Worm (Caenorhabditis elegans) whole organism, late embryonic: ENCODE measurements around the gene lst-4.

Experiments
- C08G9.2 ChIP-seq: sonication (generic microtip); optimal IDR thresholded peaks from 2 replicates; lab custom pipeline; 2016; ENCODE audit warnings: mild to moderate bottlenecking, missing genetic modification characterization, moderate library complexity, missing compliant biosample characterization
- C38D4.7 ChIP-seq: fragments of 200-800 bp; sonication (Bioruptor generic); optimal IDR thresholded peaks from 2 replicates; lab custom pipeline; 2018; ENCODE audit warnings: mild to moderate bottlenecking, missing genetic modification characterization, moderate library complexity, missing compliant biosample characterization
- K09A11.1 ChIP-seq: sonication (generic microtip); optimal IDR thresholded peaks from 2 replicates; lab custom pipeline; 2017; ENCODE audit warnings: antibody characterized with exemption, mild to moderate bottlenecking, missing genetic modification characterization, missing compliant biosample characterization; ENCODE audit not compliant: insufficient read depth
- T23F11.4 ChIP-seq: fragments of 200-800 bp; sonication (Bioruptor generic); optimal IDR thresholded peaks from 2 replicates; lab custom pipeline; 2018; ENCODE audit warnings: mild to moderate bottlenecking, missing genetic modification characterization, missing compliant biosample characterization
- ahr-1 ChIP-seq: sonication (generic microtip); optimal IDR thresholded peaks from 2 replicates; lab custom pipeline; 2016; ENCODE audit warnings: missing genetic modification characterization, missing compliant biosample characterization
- ceh-14 ChIP-seq: sonication (generic microtip); optimal IDR thresholded peaks from 2 replicates; lab custom pipeline; 2016; ENCODE audit warnings: missing genotype, missing genetic modification characterization, missing compliant biosample characterization
- ceh-22 ChIP-seq: sonication (generic microtip); optimal IDR thresholded peaks from 2 replicates; lab custom pipeline; 2017; ENCODE audit warnings: missing biosample characterization, missing genetic modification characterization
- ceh-30 ChIP-seq: fragments of 150-350 bp; optimal IDR thresholded peaks from 2 replicates; lab custom pipeline; 2014; ENCODE audit warnings: missing biosample characterization, missing genetic modification characterization
- ceh-31 ChIP-seq: sonication (generic microtip); optimal IDR thresholded peaks from 2 replicates; lab custom pipeline; 2016; ENCODE audit warnings: missing genetic modification characterization, missing compliant biosample characterization
- ceh-6 ChIP-seq: fragments of 200-800 bp; sonication (Bioruptor generic); optimal IDR thresholded peaks from 2 replicates; lab custom pipeline; 2018; ENCODE audit warnings: mild to moderate bottlenecking, missing genetic modification characterization, missing compliant biosample characterization
- elt-2 ChIP-seq: sonication (generic microtip); optimal IDR thresholded peaks from 2 replicates; lab custom pipeline; 2016; ENCODE audit warnings: missing genetic modification reagents, missing genetic modification characterization, missing compliant biosample characterization
- elt-4 ChIP-seq: sonication (generic microtip); optimal IDR thresholded peaks from 2 replicates; lab custom pipeline; 2016; ENCODE audit warnings: missing genetic modification characterization, missing compliant biosample characterization
- ets-4 ChIP-seq: sonication (generic microtip); optimal IDR thresholded peaks from 2 replicates; lab custom pipeline; 2016; ENCODE audit warnings: missing genetic modification characterization, missing compliant biosample characterization
- eyg-1 ChIP-seq: sonication (generic microtip); optimal IDR thresholded peaks from 2 replicates; lab custom pipeline; 2016; ENCODE audit warnings: missing genotype, missing genetic modification characterization, missing compliant biosample characterization
- fkh-10 ChIP-seq: fragments of 150-350 bp; optimal IDR thresholded peaks from 2 replicates; lab custom pipeline; 2014; ENCODE audit warnings: missing biosample characterization, missing genetic modification reagents, missing genetic modification characterization
- gmeb-2 ChIP-seq: sonication (generic microtip); optimal IDR thresholded peaks from 2 replicates; lab custom pipeline; 2016; ENCODE audit warnings: missing genetic modification characterization, inconsistent platforms, missing compliant biosample characterization
- hlh-13 ChIP-seq: fragments of 200-800 bp; sonication (Bioruptor generic); optimal IDR thresholded peaks from 2 replicates; lab custom pipeline; 2018; ENCODE audit warnings: mild to moderate bottlenecking, missing genetic modification characterization, missing compliant biosample characterization
- hlh-15 ChIP-seq: sonication (generic microtip); optimal IDR thresholded peaks from 2 replicates; lab custom pipeline; 2016; ENCODE audit warnings: missing genetic modification characterization, missing compliant biosample characterization
- hlh-30 ChIP-seq: sonication (generic microtip); optimal IDR thresholded peaks from 2 replicates; lab custom pipeline; 2017; ENCODE audit warnings: antibody characterized with exemption, missing genetic modification characterization, missing compliant biosample characterization; ENCODE audit not compliant: insufficient read depth
- hlh-8 ChIP-seq: sonication (generic microtip); optimal IDR thresholded peaks from 2 replicates; lab custom pipeline; 2016; ENCODE audit warnings: missing genotype, missing genetic modification characterization, missing compliant biosample characterization
- lim-6 ChIP-seq: sonication (generic microtip); optimal IDR thresholded peaks from 2 replicates; lab custom pipeline; 2016; ENCODE audit warnings: missing genetic modification characterization, missing compliant biosample characterization
- lin-11 ChIP-seq: fragments of 200-800 bp; sonication (Bioruptor generic); optimal IDR thresholded peaks from 2 replicates; lab custom pipeline; 2018; ENCODE audit warnings: mild to moderate bottlenecking, missing genetic modification characterization, missing compliant biosample characterization
- madf-2 ChIP-seq: sonication (generic microtip); optimal IDR thresholded peaks from 2 replicates; lab custom pipeline; 2017; ENCODE audit warnings: missing genetic modification characterization, missing compliant biosample characterization
- mec-3 ChIP-seq: sonication (generic microtip); optimal IDR thresholded peaks from 2 replicates; lab custom pipeline; 2016; ENCODE audit warnings: borderline replicate concordance, missing genetic modification characterization, missing compliant biosample characterization
- nhr-11 ChIP-seq: fragments of 150-350 bp; optimal IDR thresholded peaks from 2 replicates; lab custom pipeline; 2014; ENCODE audit warnings: missing biosample characterization, missing genetic modification characterization
- npax-4 ChIP-seq: sonication (generic microtip); optimal IDR thresholded peaks from 2 replicates; lab custom pipeline; 2016; ENCODE audit warnings: missing genetic modification characterization, missing compliant biosample characterization
- pag-3 ChIP-seq: sonication (generic microtip); optimal IDR thresholded peaks from 2 replicates; lab custom pipeline; 2016; ENCODE audit warnings: missing compliant biosample characterization, missing genetic modification characterization, borderline replicate concordance
- pat-9 ChIP-seq: fragments of 200-800 bp; sonication (Bioruptor generic); optimal IDR thresholded peaks from 2 replicates; lab custom pipeline; 2018; ENCODE audit warnings: mild to moderate bottlenecking, missing genetic modification characterization, moderate library complexity, missing compliant biosample characterization
- pax-1 ChIP-seq: fragments of 150-350 bp; optimal IDR thresholded peaks from 2 replicates; lab custom pipeline; 2014; ENCODE audit warnings: missing biosample characterization, missing genetic modification characterization
- pha-2 ChIP-seq: sonication (generic microtip); optimal IDR thresholded peaks from 2 replicates; lab custom pipeline; 2017; ENCODE audit warnings: mild to moderate bottlenecking, missing genetic modification characterization, missing compliant biosample characterization
- pqm-1 ChIP-seq: sonication (generic microtip); optimal IDR thresholded peaks from 2 replicates; lab custom pipeline; 2016; ENCODE audit warnings: missing genetic modification characterization, missing compliant biosample characterization
- sdc-2 ChIP-seq: sonication (generic microtip); optimal IDR thresholded peaks from 2 replicates; lab custom pipeline; 2016; ENCODE audit warnings: missing genotype, missing genetic modification characterization, missing compliant biosample characterization
- tbx-2 ChIP-seq: sonication (generic microtip); optimal IDR thresholded peaks from 2 replicates; lab custom pipeline; 2016; ENCODE audit warnings: missing genetic modification characterization, missing compliant biosample characterization
- tbx-7 ChIP-seq: sonication (generic microtip); optimal IDR thresholded peaks from 2 replicates; lab custom pipeline; 2016; ENCODE audit warnings: missing genotype, missing genetic modification characterization, missing compliant biosample characterization
- ttx-3 ChIP-seq: sonication (generic microtip); optimal IDR thresholded peaks from 2 replicates; lab custom pipeline; 2016; ENCODE audit warnings: missing genetic modification reagents, missing genetic modification characterization, missing compliant biosample characterization
- unc-3 ChIP-seq, 2 experiments: fragments of 200-800 bp in 1 of 2; sonication (Bioruptor generic) in 1 of 2; sonication (generic microtip) in 1 of 2; conservative IDR thresholded peaks in 1 of 2; optimal IDR thresholded peaks in 1 of 2; 2 replicates each; pipeline versions ENCODE4 v1.3.6 to Lab custom; 2016 to 2022; ENCODE audit warnings: missing compliant biosample characterization in 2 of 2, missing genetic modification characterization in 2 of 2, missing genetic modification reagents in 1 of 2
- unc-55 ChIP-seq: sonication (generic microtip); optimal IDR thresholded peaks from 2 replicates; lab custom pipeline; 2017; ENCODE audit warnings: missing biosample characterization, missing genetic modification reagents, missing genetic modification characterization
- zip-5 ChIP-seq: sonication (generic microtip); optimal IDR thresholded peaks from 2 replicates; lab custom pipeline; 2016; ENCODE audit warnings: missing genetic modification characterization, missing compliant biosample characterization
- ztf-16 ChIP-seq: sonication (generic microtip); optimal IDR thresholded peaks from 2 replicates; lab custom pipeline; 2017; ENCODE audit warnings: missing genetic modification characterization, missing compliant biosample characterization

lst-4 gene

DNA sequence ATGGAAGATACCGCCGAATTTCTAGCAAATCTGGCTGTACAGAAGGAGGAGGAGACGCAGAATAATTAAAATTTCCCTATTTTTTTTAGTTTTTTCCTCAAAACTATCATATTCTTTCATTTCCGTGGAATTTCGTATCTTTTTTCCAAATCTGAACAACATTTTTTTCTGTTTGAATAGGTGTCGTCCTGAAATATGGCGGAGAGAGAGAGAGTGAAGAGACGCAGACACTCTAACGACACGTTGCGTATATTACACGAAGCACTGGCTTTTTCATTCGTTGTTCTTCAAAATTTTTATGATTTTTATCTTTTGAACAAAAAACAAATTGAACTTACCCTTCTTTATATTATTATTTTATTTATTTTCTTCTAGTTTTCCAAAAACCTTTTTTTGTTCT lies 13.3 kb upstream of the lst-4 start:
- TF ChIP-seq sdc-2 (no peak), madf-2 (tag; lab: Kevin White, UChicago) (no peak), pag-3 (tag; lab: Kevin White, UChicago) (no peak), pax-1 (no peak), pha-2 (tag; lab: Kevin White, UChicago) (no peak), T23F11.4 (GFP tag; lab: Kevin White, UChicago) (no peak), elt-4 (tag; lab: Kevin White, UChicago) (no peak), tbx-2 (tag; lab: Kevin White, UChicago) (no peak)

DNA sequence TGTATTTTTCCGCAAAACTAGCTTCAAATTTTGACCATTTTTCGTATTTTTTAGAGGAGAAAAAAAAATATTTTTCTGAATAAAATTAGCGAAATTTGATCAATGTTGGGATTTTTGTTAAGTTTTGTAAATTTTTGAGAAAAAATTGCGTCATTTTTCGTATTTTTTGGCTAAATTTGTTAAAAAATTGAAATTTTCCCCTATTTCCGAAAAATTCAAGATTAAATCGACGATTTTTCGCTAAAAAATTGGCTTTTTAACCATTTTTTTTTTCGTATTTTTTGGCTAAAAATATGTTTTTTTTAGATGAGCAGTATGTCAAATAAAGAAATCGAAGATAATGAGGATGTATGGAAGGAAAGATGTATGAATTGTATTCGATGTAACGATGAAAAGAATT lies 7.5 kb upstream of the lst-4 start, which contains the start of gene cfp-1:
cfp-1 (plus strand) TSS at position 301 of the 400 bp plus-strand sequence.
- TF ChIP-seq ahr-1 (tag; lab: Kevin White, UChicago) (no peak), hlh-30 (tag; lab: Kevin White, UChicago) (no peak), madf-2 (tag; lab: Kevin White, UChicago) (no peak), eyg-1 (tag; lab: Kevin White, UChicago) (no peak), hlh-13 (GFP tag; lab: Kevin White, UChicago) (no peak), ceh-22 (tag; lab: Kevin White, UChicago) (no peak), hlh-8 (tag; lab: Kevin White, UChicago) (no peak), ztf-16 (tag; lab: Kevin White, UChicago) (no peak), mec-3 (tag; lab: Kevin White, UChicago) (no peak), ceh-31 (tag; lab: Kevin White, UChicago) (no peak)

DNA sequence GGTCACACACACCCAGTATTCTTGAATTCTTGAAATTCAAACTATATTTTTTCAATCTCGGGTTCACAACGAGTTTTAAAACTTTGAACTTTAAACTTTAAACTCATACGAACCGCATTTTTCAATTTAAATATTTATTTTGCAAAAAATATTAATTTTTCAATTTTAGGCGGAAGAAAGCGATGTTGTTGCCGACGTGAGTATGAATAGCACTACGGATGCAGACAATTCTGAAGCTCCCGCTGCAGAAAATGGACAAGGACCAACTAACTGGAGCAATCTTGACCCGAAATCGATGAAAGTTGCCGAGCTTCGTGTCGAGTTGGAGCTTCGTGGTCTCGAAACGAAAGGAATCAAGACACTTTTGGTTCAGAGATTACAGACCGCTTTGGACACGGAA lies 4.8 kb upstream of the lst-4 start:
- TF ChIP-seq C08G9.2 (tag; lab: Kevin White, UChicago) (no peak), unc-55 (GFP tag; lab: Kevin White, UChicago) (no peak), ttx-3 (no peak), unc-3 (GFP tag; conservative IDR thresholded peaks at IDR 0.05; lab: Robert Waterston, UW) (no peak), unc-3 (tag; optimal IDR thresholded peaks at IDR 0.05; lab: Kevin White, UChicago) (no peak), ceh-30 (tag; lab: Kevin White, UChicago) (no peak), ahr-1 (tag; lab: Kevin White, UChicago) (no peak), lin-11 (tag; lab: Kevin White, UChicago) (no peak), lim-6 (tag; lab: Kevin White, UChicago) (no peak), nhr-11 (tag; lab: Kevin White, UChicago) (no peak), ceh-6 (GFP tag; lab: Kevin White, UChicago) (no peak), ets-4 (tag; lab: Kevin White, UChicago) (no peak)

DNA sequence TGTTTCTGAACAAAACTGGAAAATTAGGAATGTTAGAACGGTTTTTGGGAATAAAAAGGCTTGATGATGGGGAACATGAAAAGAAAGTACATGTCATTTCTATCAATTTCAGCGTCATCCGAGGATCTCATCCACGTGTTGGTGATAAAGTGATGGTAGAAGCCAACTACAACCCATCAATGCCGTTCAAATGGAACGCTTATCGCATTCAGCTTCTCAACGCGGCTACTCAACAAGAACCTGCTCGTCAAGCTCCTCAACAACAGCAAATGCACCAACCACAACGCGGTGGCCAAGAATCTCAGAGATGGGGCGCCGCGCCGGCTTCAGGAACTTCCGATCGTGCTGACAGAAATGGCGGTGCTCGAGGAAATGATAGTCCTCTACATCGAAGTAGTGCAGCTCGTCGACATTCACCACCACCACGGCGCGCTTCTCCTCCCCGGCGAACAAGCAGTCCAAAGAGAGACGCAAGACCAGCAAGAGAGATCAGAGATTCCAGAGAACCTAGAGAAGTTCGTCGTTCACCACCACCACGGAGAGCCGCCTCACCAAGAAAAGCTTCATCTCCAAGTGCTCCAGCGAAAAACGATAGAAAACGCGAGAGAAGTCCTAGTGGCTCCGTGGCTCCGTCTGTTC lies 2.5 kb upstream of the lst-4 start:
- no peak for TF ChIP-seq ceh-14 (tag; lab: Kevin White, UChicago)
- TF ChIP-seq gmeb-2 (tag; lab: Kevin White, UChicago) = no peak
- no peak for TF ChIP-seq C38D4.7 (GFP tag; lab: Kevin White, UChicago)
- no peak for TF ChIP-seq K09A11.1 (tag; lab: Kevin White, UChicago)
- no peak for TF ChIP-seq npax-4
- TF ChIP-seq zip-5 = no peak
- TF ChIP-seq hlh-15 (tag; lab: Kevin White, UChicago) = no peak
- no peak for TF ChIP-seq lim-6 (tag; lab: Kevin White, UChicago)
- TF ChIP-seq pat-9 (tag; lab: Kevin White, UChicago) = no peak
- no peak for TF ChIP-seq tbx-7 (tag; lab: Kevin White, UChicago)
- TF ChIP-seq fkh-10 (GFP tag; lab: Kevin White, UChicago) = no peak
- TF ChIP-seq madf-2 (tag; lab: Kevin White, UChicago) = no peak
- no peak for TF ChIP-seq lin-11 (tag; lab: Kevin White, UChicago)
- no peak for TF ChIP-seq elt-2 (tag; lab: Kevin White, UChicago)
- no peak for TF ChIP-seq pqm-1 (tag; lab: Kevin White, UChicago)
